Fruit fly (Drosophila melanogaster) whole organism, embryonic: Measurements from ENCODE around the gene CG18269.

Experiments
- ATbp ChIP-seq: fragments of 200-800 bp; sonication (Bioruptor generic); optimal IDR thresholded peaks from 2 replicates; lab custom pipeline; 2017; ENCODE audit warnings: missing biosample characterization, mild to moderate bottlenecking, missing genetic modification characterization, missing genetic modification reagents
- BtbVII ChIP-seq: fragments of 200-800 bp; sonication (Bioruptor generic); optimal IDR thresholded peaks from 3 replicates; lab custom pipeline; 2017; ENCODE audit warnings: missing biosample characterization, mild to moderate bottlenecking, missing genetic modification characterization
- CG10654 ChIP-seq: fragments of 200-800 bp; sonication (Bioruptor generic); optimal IDR thresholded peaks from 2 replicates; lab custom pipeline; 2016; ENCODE audit warnings: missing biosample characterization, missing genetic modification characterization
- CG12219 ChIP-seq: fragments of 200-800 bp; sonication (Bioruptor generic); optimal IDR thresholded peaks from 3 replicates; lab custom pipeline; 2018; ENCODE audit warnings: missing biosample characterization, mild to moderate bottlenecking, missing genetic modification characterization
- CG1233 ChIP-seq: fragments of 200-800 bp; sonication (Bioruptor generic); optimal IDR thresholded peaks from 4 replicates; lab custom pipeline; 2018; ENCODE audit warnings: missing biosample characterization, mild to moderate bottlenecking, missing genetic modification characterization
- CG12391 ChIP-seq: fragments of 200-800 bp; sonication (Bioruptor generic); optimal IDR thresholded peaks from 3 replicates; lab custom pipeline; 2018; ENCODE audit warnings: missing biosample characterization, mild to moderate bottlenecking, missing genetic modification characterization, moderate library complexity
- CG12659 ChIP-seq: fragments of 200-800 bp; sonication (Bioruptor generic); optimal IDR thresholded peaks from 3 replicates; lab custom pipeline; 2017; ENCODE audit warnings: mild to moderate bottlenecking, missing biosample characterization, missing genetic modification reagents, missing genetic modification characterization
- CG14014 ChIP-seq: fragments of 200-800 bp; sonication (Bioruptor generic); IDR thresholded peaks from 2 replicates; pipeline ENCODE4 v1.3.6; 2022; ENCODE audit warnings: missing biosample characterization, missing genetic modification characterization
- CG17912 ChIP-seq: fragments of 200-800 bp; sonication (Bioruptor generic); optimal IDR thresholded peaks from 2 replicates; lab custom pipeline; 2018; ENCODE audit warnings: missing biosample characterization, mild to moderate bottlenecking, missing genetic modification characterization
- CG1792 ChIP-seq: fragments of 200-800 bp; sonication (Bioruptor generic); optimal IDR thresholded peaks from 2 replicates; lab custom pipeline; 2016; ENCODE audit warnings: missing biosample characterization, missing genetic modification characterization
- CG3281 ChIP-seq: fragments of 200-800 bp; sonication (Bioruptor generic); optimal IDR thresholded peaks from 3 replicates; lab custom pipeline; 2017; ENCODE audit warnings: missing biosample characterization, mild to moderate bottlenecking, missing genetic modification characterization
- CG6813 ChIP-seq: fragments of 200-800 bp; sonication (Bioruptor generic); optimal IDR thresholded peaks from 2 replicates; lab custom pipeline; 2017; ENCODE audit warnings: missing biosample characterization, missing genetic modification characterization, mild to moderate bottlenecking, moderate library complexity, missing genetic modification reagents
- CG8281 ChIP-seq: fragments of 200-800 bp; sonication (Bioruptor generic); optimal IDR thresholded peaks from 2 replicates; lab custom pipeline; 2018; ENCODE audit warnings: missing biosample characterization, mild to moderate bottlenecking, missing genetic modification characterization, moderate library complexity
- CTCF ChIP-seq: fragments of 200-800 bp; sonication (Bioruptor generic); optimal IDR thresholded peaks from 2 replicates; lab custom pipeline; 2017; ENCODE audit warnings: missing biosample characterization, mild to moderate bottlenecking, missing genetic modification characterization, moderate library complexity
- Camta ChIP-seq: fragments of 200-800 bp; sonication (Bioruptor generic); optimal IDR thresholded peaks from 2 replicates; lab custom pipeline; 2016; ENCODE audit warnings: missing biosample characterization, missing genetic modification characterization
- CrebB ChIP-seq: fragments of 200-800 bp; sonication (Bioruptor generic); optimal IDR thresholded peaks from 3 replicates; lab custom pipeline; 2018; ENCODE audit warnings: missing biosample characterization, mild to moderate bottlenecking, missing genetic modification characterization
- GATAe ChIP-seq: fragments of 200-800 bp; sonication (Bioruptor generic); conservative IDR thresholded peaks from 2 replicates; pipeline ENCODE4 v1.3.6; 2022; ENCODE audit warnings: missing biosample characterization, missing genetic modification characterization
- Gsc ChIP-seq: fragments of 200-800 bp; sonication (Bioruptor generic); IDR thresholded peaks from 2 replicates; pipeline ENCODE4 v1.3.6; 2022; ENCODE audit warnings: missing biosample characterization, missing genetic modification characterization
- Hr51 ChIP-seq, 2 experiments: fragments of 200-800 bp; sonication (Bioruptor generic); optimal IDR thresholded peaks; 2 replicates in 1 of 2; 3 replicates in 1 of 2; lab custom pipeline; 2016 to 2018; ENCODE audit warnings: missing biosample characterization in 2 of 2, missing genetic modification characterization in 2 of 2, mild to moderate bottlenecking in 1 of 2, moderate library complexity in 1 of 2
- Jarid2 ChIP-seq: fragments of 200-800 bp; sonication (Bioruptor generic); optimal IDR thresholded peaks from 3 replicates; lab custom pipeline; 2017; ENCODE audit warnings: mild to moderate bottlenecking, missing biosample characterization, missing genetic modification reagents, missing genetic modification characterization
- Med ChIP-seq: fragments of 200-800 bp; sonication (Bioruptor generic); peaks from one replicate; lab custom pipeline; 2016; ENCODE audit warnings: missing biosample characterization, missing genetic modification characterization, mild to moderate bottlenecking, inconsistent platforms, moderate library complexity
- Six4 ChIP-seq: fragments of 200-800 bp; sonication (Bioruptor generic); optimal IDR thresholded peaks from 2 replicates; lab custom pipeline; 2016; ENCODE audit warnings: missing biosample characterization, missing genetic modification characterization
- TFAM ChIP-seq: fragments of 200-800 bp; sonication (Bioruptor generic); optimal IDR thresholded peaks from 2 replicates; lab custom pipeline; 2017; ENCODE audit warnings: missing biosample characterization, missing genetic modification characterization, inconsistent platforms
- Vsx1 ChIP-seq: fragments of 200-800 bp; sonication (Bioruptor generic); optimal IDR thresholded peaks from 2 replicates; lab custom pipeline; 2017; ENCODE audit warnings: missing biosample characterization, mild to moderate bottlenecking, missing genetic modification characterization, missing genetic modification reagents
- YL-1 ChIP-seq: fragments of 200-800 bp; sonication (Bioruptor generic); optimal IDR thresholded peaks from 3 replicates; lab custom pipeline; 2017; ENCODE audit warnings: missing biosample characterization, mild to moderate bottlenecking, missing genetic modification characterization
- ab ChIP-seq: fragments of 200-800 bp; sonication (Bioruptor generic); optimal IDR thresholded peaks from 2 replicates; lab custom pipeline; 2016; ENCODE audit warnings: missing biosample characterization, missing genetic modification characterization
- ara ChIP-seq: fragments of 200-800 bp; sonication (Bioruptor generic); IDR thresholded peaks from 2 replicates; pipeline ENCODE4 v1.3.6; 2022; ENCODE audit warnings: missing biosample characterization, missing genetic modification characterization
- ase ChIP-seq: fragments of 200-800 bp; sonication (Bioruptor generic); IDR thresholded peaks from 3 replicates; pipeline ENCODE4 v1.3.6; 2022; ENCODE audit warnings: missing biosample characterization, missing genetic modification characterization
- ci ChIP-seq: fragments of 200-800 bp; sonication (Bioruptor generic); IDR thresholded peaks from 3 replicates; pipeline ENCODE4 v1.3.6; 2022; ENCODE audit warnings: missing biosample characterization, missing genetic modification characterization
- crp ChIP-seq, 2 experiments: fragments of 200-800 bp; sonication (Bioruptor generic); optimal IDR thresholded peaks; 2 replicates in 1 of 2; 3 replicates in 1 of 2; lab custom pipeline; 2017; ENCODE audit warnings: missing biosample characterization in 2 of 2, missing genetic modification characterization in 2 of 2, mild to moderate bottlenecking in 1 of 2, moderate library complexity in 1 of 2
- ems ChIP-seq: fragments of 200-800 bp; sonication (Bioruptor generic); optimal IDR thresholded peaks from 3 replicates; lab custom pipeline; 2016; ENCODE audit warnings: missing biosample characterization, missing genetic modification characterization
- ewg ChIP-seq: fragments of 200-800 bp; sonication (Bioruptor generic); optimal IDR thresholded peaks from 3 replicates; lab custom pipeline; 2017; ENCODE audit warnings: mild to moderate bottlenecking, missing biosample characterization, missing genetic modification reagents, missing genetic modification characterization
- fd64A ChIP-seq: fragments of 200-800 bp; sonication (Bioruptor generic); optimal IDR thresholded peaks from 3 replicates; lab custom pipeline; 2018; ENCODE audit warnings: missing biosample characterization, mild to moderate bottlenecking, missing genetic modification characterization
- grn ChIP-seq: fragments of 200-800 bp; sonication (Bioruptor generic); optimal IDR thresholded peaks from 3 replicates; lab custom pipeline; 2017; ENCODE audit warnings: missing biosample characterization, missing genetic modification characterization
- gsb-n ChIP-seq: fragments of 200-800 bp; sonication (Bioruptor generic); optimal IDR thresholded peaks from 3 replicates; lab custom pipeline; 2018; ENCODE audit warnings: missing biosample characterization, mild to moderate bottlenecking, missing genetic modification characterization
- hth ChIP-seq: fragments of >200 bp; optimal IDR thresholded peaks from 2 replicates; lab custom pipeline; 2017; ENCODE audit warnings: inconsistent platforms
- kay ChIP-seq: fragments of 200-800 bp; sonication (Bioruptor generic); optimal IDR thresholded peaks from 2 replicates; lab custom pipeline; 2016; ENCODE audit warnings: missing biosample characterization, missing genetic modification characterization
- kni ChIP-seq: fragments of 200-800 bp; sonication (Bioruptor generic); optimal IDR thresholded peaks from 3 replicates; lab custom pipeline; 2017; ENCODE audit warnings: mild to moderate bottlenecking, missing biosample characterization, missing genetic modification reagents, missing genetic modification characterization
- lab ChIP-seq: fragments of 200-800 bp; sonication (Bioruptor generic); optimal IDR thresholded peaks from 3 replicates; lab custom pipeline; 2017; ENCODE audit warnings: missing biosample characterization, missing genetic modification characterization, mild to moderate bottlenecking, moderate library complexity, missing genetic modification reagents
- lov ChIP-seq, 2 experiments: fragments of 200-800 bp in 1 of 2; fragments of >200 bp in 1 of 2; sonication (Bioruptor generic) in 1 of 2; IDR thresholded peaks in 1 of 2; optimal IDR thresholded peaks in 1 of 2; 2 replicates in 1 of 2; 3 replicates in 1 of 2; pipeline versions ENCODE4 v1.3.6 to Lab custom; 2017 to 2022; ENCODE audit warnings: missing biosample characterization in 1 of 2, missing genetic modification characterization in 1 of 2
- mirr ChIP-seq: fragments of 200-800 bp; sonication (Bioruptor generic); optimal IDR thresholded peaks from 3 replicates; lab custom pipeline; 2018; ENCODE audit warnings: missing biosample characterization, mild to moderate bottlenecking, missing genetic modification characterization
- mld ChIP-seq: fragments of 200-800 bp; sonication (Bioruptor generic); IDR thresholded peaks from 3 replicates; pipeline ENCODE4 v1.3.6; 2022; ENCODE audit warnings: missing biosample characterization, missing genetic modification characterization; ENCODE audit not compliant: partially characterized antibody
- nerfin-1 ChIP-seq: fragments of 200-800 bp; sonication (Bioruptor generic); optimal IDR thresholded peaks from 3 replicates; lab custom pipeline; 2019; ENCODE audit warnings: missing biosample characterization, mild to moderate bottlenecking, missing genetic modification characterization, moderate library complexity
- nerfin-2 ChIP-seq: fragments of 200-800 bp; sonication (Bioruptor generic); IDR thresholded peaks from 2 replicates; pipeline ENCODE4 v1.3.6; 2022; ENCODE audit warnings: missing biosample characterization, missing genetic modification characterization; ENCODE audit not compliant: partially characterized antibody
- psq ChIP-seq: fragments of 200-800 bp; sonication (Bioruptor generic); optimal IDR thresholded peaks from 2 replicates; lab custom pipeline; 2017; ENCODE audit warnings: missing biosample characterization, missing genetic modification characterization
- salm ChIP-seq: fragments of 200-800 bp; sonication (Bioruptor generic); optimal IDR thresholded peaks from 2 replicates; lab custom pipeline; 2018; ENCODE audit warnings: missing biosample characterization, mild to moderate bottlenecking, missing genetic modification characterization
- sens-2 ChIP-seq: fragments of 200-800 bp; sonication (Bioruptor generic); IDR thresholded peaks from 2 replicates; pipeline ENCODE4 v1.3.6; 2022; ENCODE audit warnings: missing biosample characterization, missing genetic modification characterization
- sug ChIP-seq: fragments of 200-800 bp; optimal IDR thresholded peaks from 2 replicates; lab custom pipeline; 2019; ENCODE audit warnings: missing biosample characterization, mild to moderate bottlenecking, missing genetic modification characterization, moderate library complexity
- wek ChIP-seq: fragments of 200-800 bp; sonication (Bioruptor generic); optimal IDR thresholded peaks from 3 replicates; lab custom pipeline; 2018; ENCODE audit warnings: missing biosample characterization, mild to moderate bottlenecking, missing genetic modification characterization, moderate library complexity

CG18269 gene

DNA sequence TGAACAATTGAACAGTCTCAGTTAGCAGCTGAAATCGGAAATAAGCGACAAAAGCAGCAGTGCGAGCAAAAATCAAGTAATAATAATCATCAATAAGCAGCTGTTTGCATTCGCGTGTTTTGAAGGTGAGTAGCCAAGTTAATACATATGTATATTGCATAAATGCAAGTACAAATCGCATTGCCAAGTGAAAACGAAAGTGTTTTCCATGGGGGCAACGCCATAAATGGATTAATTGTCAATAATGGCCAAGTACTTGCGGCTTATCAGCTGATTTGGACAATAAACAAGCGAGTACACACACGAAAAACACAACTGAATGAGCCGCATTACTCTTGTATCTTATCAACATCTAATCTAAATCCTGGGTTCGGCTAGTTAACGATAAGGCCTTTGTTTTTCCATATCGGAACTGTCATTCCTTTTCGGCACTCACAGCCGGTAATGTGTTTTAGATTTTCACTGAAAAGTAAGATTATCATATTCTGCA lies 4.3 kb upstream of the CG18269 start (continued):
- 0 out of 3 replicates have a peak, but pooled peaks have one; percentile 2 for TF ChIP-seq mld
- TF ChIP-seq crp (GFP tag; optimal IDR thresholded peaks at IDR 0.05; lab: Kevin White, UChicago), result peak in 1 of 2 experiments; percentile 20
- no peak for TF ChIP-seq YL-1 (GFP tag; lab: Kevin White, UChicago)
- TF ChIP-seq CG12659, result no peak
- TF ChIP-seq CG3281 (GFP tag; lab: Kevin White, UChicago), result peak; percentile 13
- TF ChIP-seq ase (GFP tag; lab: Robert Waterston, UW), result no peak
- TF ChIP-seq sens-2 (GFP tag; lab: Robert Waterston, UW), result no peak
- TF ChIP-seq kay (GFP tag; lab: Kevin White, UChicago), result no peak
- peak; percentile 33 for TF ChIP-seq nerfin-1 (tag; lab: Kevin White, UChicago)
- TF ChIP-seq CrebB (tag; lab: Kevin White, UChicago), result peak; percentile 57
- no peak for TF ChIP-seq gsb-n (tag; lab: Kevin White, UChicago)
- TF ChIP-seq ab, result no peak
- TF ChIP-seq grn (GFP tag; lab: Kevin White, UChicago), result peak; percentile 93
- TF ChIP-seq wek (GFP tag; lab: Kevin White, UChicago), result peak; percentile 34
- TF ChIP-seq CG12219 (GFP tag; lab: Kevin White, UChicago), result peak; percentile 39
- peak; percentile 65 for TF ChIP-seq mirr
- no peak for TF ChIP-seq CG14014 (GFP tag; lab: Robert Waterston, UW)
- peak; percentile 89 for TF ChIP-seq sug (tag; lab: Kevin White, UChicago)
- no peak for TF ChIP-seq ems
- peak; percentile 77 for TF ChIP-seq Vsx1 (GFP tag; lab: Kevin White, UChicago)
- no peak for TF ChIP-seq Hr51 (GFP tag; optimal IDR thresholded peaks at IDR 0.05; lab: Kevin White, UChicago)
- peak; percentile 30 for TF ChIP-seq salm (tag; lab: Kevin White, UChicago)
- TF ChIP-seq CG10654, result no peak
- TF ChIP-seq CG12391 (tag; lab: Kevin White, UChicago), result no peak
- TF ChIP-seq psq (GFP tag; lab: Kevin White, UChicago), result no peak
- TF ChIP-seq lov (optimal IDR thresholded peaks at IDR 0.05; lab: Kevin White, UChicago), result no peak
- TF ChIP-seq lov (GFP tag; IDR thresholded peaks at IDR 0.05; lab: Robert Waterston, UW), result peak; percentile 23; the same call in 1 of the 3 replicates
- TF ChIP-seq CG6813 (GFP tag; lab: Kevin White, UChicago), result no peak
- peak; percentile 2 for TF ChIP-seq CTCF (GFP tag; lab: Kevin White, UChicago)
- TF ChIP-seq lab (GFP tag; lab: Kevin White, UChicago), result peak; percentile 47
- TF ChIP-seq Camta (GFP tag; lab: Kevin White, UChicago), result no peak
- peak; percentile 10 for TF ChIP-seq CG17912 (GFP tag; lab: Kevin White, UChicago)
- peak; percentile 30 for TF ChIP-seq ATbp (GFP tag; lab: Kevin White, UChicago)
- TF ChIP-seq CG8281 (tag; lab: Kevin White, UChicago), result peak; percentile 92
- TF ChIP-seq kni (GFP tag; lab: Kevin White, UChicago), result peak; percentile 33
- peak; percentile 46; the same call in 1 of the 2 replicates for TF ChIP-seq GATAe (GFP tag; lab: Robert Waterston, UW)
- TF ChIP-seq CG1792 (GFP tag; lab: Kevin White, UChicago), result no peak
- TF ChIP-seq ewg, result no peak
- TF ChIP-seq Gsc, result no peak
- peak; percentile 49; the same call in 1 of the 2 replicates for TF ChIP-seq ara (GFP tag; lab: Robert Waterston, UW)
- no peak for TF ChIP-seq TFAM (GFP tag; lab: Kevin White, UChicago)
- TF ChIP-seq ci (GFP tag; lab: Robert Waterston, UW), result peak; percentile 43; the same call in 1 of the 3 replicates
- no peak for TF ChIP-seq Six4 (GFP tag; lab: Kevin White, UChicago)
- TF ChIP-seq Jarid2 (GFP tag; lab: Kevin White, UChicago), result peak; percentile 6
- TF ChIP-seq Med (GFP tag; lab: Kevin White, UChicago), result no peak
- no peak for TF ChIP-seq fd64A (GFP tag; lab: Kevin White, UChicago)
- TF ChIP-seq nerfin-2 (GFP tag; lab: Robert Waterston, UW), result no peak
- peak; percentile 3 for TF ChIP-seq BtbVII (GFP tag; lab: Kevin White, UChicago)
- peak; percentile 12 for TF ChIP-seq CG1233
- no peak for TF ChIP-seq hth (lab: Kevin White, UChicago)
